Fruit fly (Drosophila melanogaster): Measurements from ENCODE around the gene Rpn9.
A peak's percentile ranks its signal among the peaks of the same experiment; 100 is the strongest.

Rpn9 gene

dm6 chr3R:23721525-23721924 is 11.7 kb downstream of the Rpn9 start, which contains the start of gene CG10232:
Gene CG10232, minus strand, starts transcription at chr3R:23721625.
- TF ChIP-seq brk (GFP tag; optimal IDR thresholded peaks at IDR 0.05) (no peak), Rel (GFP tag; optimal IDR thresholded peaks at IDR 0.05) (no peak), Rel (tag; optimal IDR thresholded peaks at IDR 0.05) (no peak), CG32264 (GFP tag; optimal IDR thresholded peaks at IDR 0.05) (no peak), Vsx2 (GFP tag; optimal IDR thresholded peaks at IDR 0.05; ENCODE audit: partially characterized antibody) (no peak), dl (GFP tag; optimal IDR thresholded peaks at IDR 0.05; ENCODE audit: insufficient read depth in 1 of 2, partially characterized antibody in 2 of 2) (no peak), dsf (GFP tag; optimal IDR thresholded peaks at IDR 0.05; ENCODE audit: borderline replicate concordance) (no peak), Myc (optimal IDR thresholded peaks at IDR 0.05) (no peak), CG9705 (GFP tag; optimal IDR thresholded peaks at IDR 0.05) (no peak), woc (GFP tag; optimal IDR thresholded peaks at IDR 0.05) (no peak), Abd-B (GFP tag; optimal IDR thresholded peaks at IDR 0.05) (no peak), Mio (GFP tag; optimal IDR thresholded peaks at IDR 0.05) (no peak), Hnf4 (GFP tag; optimal IDR thresholded peaks at IDR 0.05) (no peak), Dif (GFP tag; optimal IDR thresholded peaks at IDR 0.05; ENCODE audit: partially characterized antibody) (no peak), Hr83 (GFP tag; optimal IDR thresholded peaks at IDR 0.05; ENCODE audit: poor library complexity, severe bottlenecking) (no peak), jim (GFP tag; optimal IDR thresholded peaks at IDR 0.05) (no peak), OdsH (GFP tag; optimal IDR thresholded peaks at IDR 0.05) (no peak)

- TF ChIP-seq Dif (GFP tag; optimal IDR thresholded peaks at IDR 0.05; ENCODE audit: partially characterized antibody) (no peak), rgr (GFP tag; optimal IDR thresholded peaks at IDR 0.05) (no peak), Hnf4 (GFP tag; optimal IDR thresholded peaks at IDR 0.05) (no peak), woc (GFP tag; optimal IDR thresholded peaks at IDR 0.05) (no peak), Sp1 (GFP tag; optimal IDR thresholded peaks at IDR 0.05) (no peak)
Measured at dm6 chr3R:23718297-23718941, 14.8 kb downstream of the Rpn9 start, which contains the start of gene nau. Gene nau, minus strand, starts transcription at chr3R:23718357.

dm6 chr3R:23714852-23715251 is 18.4 kb downstream of the Rpn9 start:
- TF ChIP-seq CrebA (GFP tag; optimal IDR thresholded peaks at IDR 0.05; ENCODE audit: borderline replicate concordance) (peak; percentile 84), usp (GFP tag; optimal IDR thresholded peaks at IDR 0.05) (no peak), h (GFP tag; optimal IDR thresholded peaks at IDR 0.05) (no peak), sage (GFP tag; optimal IDR thresholded peaks at IDR 0.05) (no peak)

- TF ChIP-seq Dif (GFP tag; optimal IDR thresholded peaks at IDR 0.05; ENCODE audit: partially characterized antibody) (no peak), HLH106 (tag; optimal IDR thresholded peaks at IDR 0.05) (peak; percentile 78), dmrt93B (GFP tag; optimal IDR thresholded peaks at IDR 0.05) (peak; percentile 75), psq (GFP tag; optimal IDR thresholded peaks at IDR 0.05) (peak; percentile 76), dsf (GFP tag; optimal IDR thresholded peaks at IDR 0.05; ENCODE audit: borderline replicate concordance) (peak; percentile 37), Abd-B (GFP tag; optimal IDR thresholded peaks at IDR 0.05) (no peak), Dfd (GFP tag; optimal IDR thresholded peaks at IDR 0.05) (no peak), br (GFP tag; optimal IDR thresholded peaks at IDR 0.05) (peak; percentile 90), Rel (GFP tag; optimal IDR thresholded peaks at IDR 0.05) (peak; percentile 22), Rel (tag; optimal IDR thresholded peaks at IDR 0.05) (peak; percentile 21), sage (GFP tag; optimal IDR thresholded peaks at IDR 0.05) (peak; percentile 65), tai (GFP tag; optimal IDR thresholded peaks at IDR 0.05) (peak; percentile 76), fru (GFP tag; optimal IDR thresholded peaks at IDR 0.05) (peak; percentile 87), pan (optimal IDR thresholded peaks at IDR 0.05) (no peak), Hr78 (GFP tag; optimal IDR thresholded peaks at IDR 0.05) (no peak), Hr83 (GFP tag; optimal IDR thresholded peaks at IDR 0.05; ENCODE audit: poor library complexity, severe bottlenecking) (no peak), Vsx2 (GFP tag; optimal IDR thresholded peaks at IDR 0.05; ENCODE audit: partially characterized antibody) (no peak), CG9705 (GFP tag; optimal IDR thresholded peaks at IDR 0.05) (peak; percentile 74), CrebA (GFP tag; optimal IDR thresholded peaks at IDR 0.05; ENCODE audit: borderline replicate concordance) (no peak), Mio (GFP tag; optimal IDR thresholded peaks at IDR 0.05) (peak; percentile 10), h (GFP tag; optimal IDR thresholded peaks at IDR 0.05) (peak; percentile 90), ey (GFP tag; optimal IDR thresholded peaks at IDR 0.05) (peak; percentile 86), GATAd (GFP tag; optimal IDR thresholded peaks at IDR 0.05) (no peak), Sp1 (GFP tag; optimal IDR thresholded peaks at IDR 0.05) (peak; percentile 86), CG32264 (GFP tag; optimal IDR thresholded peaks at IDR 0.05) (peak; percentile 61), Myc (optimal IDR thresholded peaks at IDR 0.05) (no peak), OdsH (GFP tag; optimal IDR thresholded peaks at IDR 0.05) (peak; percentile 88), jim (GFP tag; optimal IDR thresholded peaks at IDR 0.05) (no peak), Hnf4 (GFP tag; optimal IDR thresholded peaks at IDR 0.05) (peak; percentile 91), rgr (GFP tag; optimal IDR thresholded peaks at IDR 0.05) (peak; percentile 87), usp (GFP tag; optimal IDR thresholded peaks at IDR 0.05) (no peak), sv (GFP tag; optimal IDR thresholded peaks at IDR 0.05) (peak; percentile 45), foxo (GFP tag; optimal IDR thresholded peaks at IDR 0.05) (peak; percentile 55 to 88), dl (GFP tag; optimal IDR thresholded peaks at IDR 0.05; ENCODE audit: insufficient read depth in 1 of 2, partially characterized antibody in 2 of 2) (no peak), Jra (GFP tag; optimal IDR thresholded peaks at IDR 0.05) (peak; percentile 83), woc (GFP tag; optimal IDR thresholded peaks at IDR 0.05) (peak; percentile 65), N (GFP tag; optimal IDR thresholded peaks at IDR 0.05) (no peak), brk (GFP tag; optimal IDR thresholded peaks at IDR 0.05) (peak; percentile 72), lola (GFP tag; optimal IDR thresholded peaks at IDR 0.05) (no peak)
Measured at dm6 chr3R:23713901-23714300, 19.4 kb downstream of the Rpn9 start.

All from whole organism, wandering third instar larva.